Fruit fly (Drosophila melanogaster): ENCODE measurements around the gene bel.
A peak's percentile ranks its signal among the peaks of the same experiment; 100 is the strongest.

DNA sequence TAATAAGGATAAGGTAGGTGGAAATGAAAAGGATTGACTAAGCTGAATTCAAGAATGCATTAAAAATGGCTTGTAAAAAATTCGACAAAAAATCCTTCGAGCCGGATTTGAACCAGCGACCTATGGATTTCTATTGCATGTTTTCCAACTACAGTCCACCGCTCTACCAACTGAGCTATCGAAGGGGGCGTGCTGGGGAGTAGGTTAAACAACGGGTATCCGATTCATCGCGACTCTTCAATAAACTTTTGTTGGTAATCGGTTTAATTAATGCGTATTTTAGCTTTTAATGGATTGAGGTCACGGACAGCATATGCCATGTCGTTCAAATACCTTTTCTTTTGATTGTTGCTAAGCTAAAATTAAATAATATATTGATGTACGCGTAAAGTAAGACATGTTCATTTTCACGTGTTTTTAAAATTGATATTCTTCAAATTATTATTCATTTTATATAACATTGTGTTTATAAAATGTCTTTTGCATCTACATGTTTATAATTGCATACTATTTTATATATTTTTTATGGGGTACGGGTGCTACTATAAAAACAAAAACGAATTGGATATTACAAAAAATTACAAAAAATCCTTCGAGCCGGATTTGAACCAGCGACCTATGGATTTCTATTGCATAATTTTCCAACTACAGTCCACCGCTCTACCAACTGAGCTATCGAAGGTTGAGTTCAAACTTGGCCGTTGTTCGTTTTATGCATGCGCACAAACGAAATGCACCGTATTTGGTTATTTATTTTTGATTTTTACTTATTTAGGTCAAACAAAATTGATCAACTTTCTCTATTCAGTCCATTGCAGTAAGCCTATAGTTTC, 7.7 kb upstream of the bel start:
- TF ChIP-seq CG12768 (GFP tag; optimal IDR thresholded peaks at IDR 0.05) (peak; percentile 5), Crg-1 (GFP tag; optimal IDR thresholded peaks at IDR 0.05) (no peak), cnc (optimal IDR thresholded peaks at IDR 0.05) (no peak), bab1 (GFP tag; optimal IDR thresholded peaks at IDR 0.05) (no peak)

Measured in whole organism, adult.